Fruit fly (Drosophila melanogaster) whole organism, embryonic: ENCODE measurements around the gene CG5107.

ENCODE experiments used
- Bteb2 ChIP-seq: fragments of 200-800 bp; sonication (Bioruptor generic); optimal IDR thresholded peaks from 2 replicates; lab custom pipeline; 2016; ENCODE audit warnings: missing biosample characterization, missing genetic modification characterization
- CG10209 ChIP-seq: fragments of 200-800 bp; sonication (Bioruptor generic); optimal IDR thresholded peaks from 3 replicates; lab custom pipeline; 2017; ENCODE audit warnings: missing biosample characterization, mild to moderate bottlenecking, missing genetic modification characterization, missing genetic modification reagents
- CG1024 ChIP-seq: fragments of 200-800 bp; sonication (Bioruptor generic); IDR thresholded peaks from 2 replicates; pipeline ENCODE4 v1.3.6; 2022; ENCODE audit warnings: missing biosample characterization, missing genetic modification characterization
- CG10267 ChIP-seq: fragments of 200-800 bp; sonication (Bioruptor generic); optimal IDR thresholded peaks from 2 replicates; lab custom pipeline; 2018; ENCODE audit warnings: missing biosample characterization, mild to moderate bottlenecking, missing genetic modification characterization, moderate library complexity
- CG11695 ChIP-seq: fragments of 200-800 bp; sonication (Bioruptor generic); IDR thresholded peaks from 3 replicates; pipeline ENCODE4 v1.3.6; 2022; ENCODE audit warnings: missing biosample characterization, missing genetic modification characterization
- CG12391 ChIP-seq: fragments of 200-800 bp; sonication (Bioruptor generic); optimal IDR thresholded peaks from 3 replicates; lab custom pipeline; 2018; ENCODE audit warnings: missing biosample characterization, mild to moderate bottlenecking, missing genetic modification characterization, moderate library complexity
- CG13894 ChIP-seq: fragments of 200-800 bp; sonication (Bioruptor generic); optimal IDR thresholded peaks from 3 replicates; lab custom pipeline; 2018; ENCODE audit warnings: missing biosample characterization, mild to moderate bottlenecking, missing genetic modification characterization, moderate library complexity
- CG18011 ChIP-seq: fragments of 200-800 bp; sonication (Bioruptor generic); optimal IDR thresholded peaks from 2 replicates; lab custom pipeline; 2017; ENCODE audit warnings: missing biosample characterization, missing genetic modification characterization, mild to moderate bottlenecking, moderate library complexity, missing genotype
- CG18262 ChIP-seq: fragments of 200-800 bp; optimal IDR thresholded peaks from 3 replicates; lab custom pipeline; 2019; ENCODE audit warnings: missing biosample characterization, mild to moderate bottlenecking, missing genetic modification characterization, moderate library complexity
- CG2712 ChIP-seq: fragments of 200-800 bp; optimal IDR thresholded peaks from 3 replicates; lab custom pipeline; 2019; ENCODE audit warnings: missing biosample characterization, mild to moderate bottlenecking, missing genetic modification characterization, moderate library complexity
- CG30431 ChIP-seq: fragments of 200-800 bp; sonication (Bioruptor generic); optimal IDR thresholded peaks from 2 replicates; lab custom pipeline; 2017; ENCODE audit warnings: missing biosample characterization, missing genetic modification characterization
- CG32532 ChIP-seq: fragments of 200-800 bp; sonication (Bioruptor generic); IDR thresholded peaks from 2 replicates; pipeline ENCODE4 v1.3.6; 2022; ENCODE audit warnings: missing biosample characterization, missing genetic modification characterization
- CG34376 ChIP-seq: fragments of 200-800 bp; sonication (Bioruptor generic); optimal IDR thresholded peaks from 2 replicates; lab custom pipeline; 2018; ENCODE audit warnings: missing biosample characterization, mild to moderate bottlenecking, missing genetic modification characterization
- CG4360 ChIP-seq: fragments of 200-800 bp; sonication (Bioruptor generic); IDR thresholded peaks from 2 replicates; pipeline ENCODE4 v1.3.6; 2022; ENCODE audit warnings: missing biosample characterization, missing genetic modification characterization
- CG4730 ChIP-seq: fragments of 200-800 bp; sonication (Bioruptor generic); IDR thresholded peaks from 2 replicates; pipeline ENCODE4 v1.3.6; 2022; ENCODE audit warnings: missing biosample characterization, missing genetic modification characterization
- CG6791 ChIP-seq: fragments of 200-800 bp; sonication (Bioruptor generic); IDR thresholded peaks from 3 replicates; pipeline ENCODE4 v1.3.6; 2022; ENCODE audit warnings: missing biosample characterization, missing genetic modification characterization; ENCODE audit not compliant: partially characterized antibody
- CG7556 ChIP-seq: fragments of 200-800 bp; sonication (Bioruptor generic); optimal IDR thresholded peaks from 2 replicates; lab custom pipeline; 2017; ENCODE audit warnings: missing biosample characterization, mild to moderate bottlenecking, missing genetic modification characterization
- CG7839 ChIP-seq: fragments of 200-800 bp; sonication (Bioruptor generic); optimal IDR thresholded peaks from 3 replicates; lab custom pipeline; 2018; ENCODE audit warnings: missing biosample characterization, mild to moderate bottlenecking, missing genetic modification characterization, moderate library complexity
- Dbx ChIP-seq: fragments of 200-800 bp; sonication (Bioruptor generic); IDR thresholded peaks from 3 replicates; pipeline ENCODE4 v1.3.6; 2022; ENCODE audit warnings: missing biosample characterization, missing genetic modification characterization
- Deaf1 ChIP-seq: fragments of 200-800 bp; optimal IDR thresholded peaks from 3 replicates; lab custom pipeline; 2019; ENCODE audit warnings: missing biosample characterization, mild to moderate bottlenecking, missing genetic modification characterization, moderate library complexity
- Dref ChIP-seq: fragments of 200-800 bp; sonication (Bioruptor generic); IDR thresholded peaks from 2 replicates; pipeline ENCODE4 v1.3.6; 2022; ENCODE audit warnings: missing biosample characterization, missing genetic modification characterization
- HHEX ChIP-seq: fragments of 200-800 bp; sonication (Bioruptor generic); optimal IDR thresholded peaks from 3 replicates; lab custom pipeline; 2017; ENCODE audit warnings: missing biosample characterization, mild to moderate bottlenecking, missing genetic modification characterization, missing genetic modification reagents
- Hr51 ChIP-seq, 2 experiments: fragments of 200-800 bp; sonication (Bioruptor generic); optimal IDR thresholded peaks; 2 replicates in 1 of 2; 3 replicates in 1 of 2; lab custom pipeline; 2016 to 2018; ENCODE audit warnings: missing biosample characterization in 2 of 2, missing genetic modification characterization in 2 of 2, mild to moderate bottlenecking in 1 of 2, moderate library complexity in 1 of 2
- NfI ChIP-seq: fragments of 200-800 bp; sonication (Bioruptor generic); optimal IDR thresholded peaks from 3 replicates; lab custom pipeline; 2018; ENCODE audit warnings: missing biosample characterization, mild to moderate bottlenecking, missing genetic modification characterization, moderate library complexity
- Side ChIP-seq: fragments of 200-800 bp; sonication (Bioruptor generic); optimal IDR thresholded peaks from 2 replicates; lab custom pipeline; 2016; ENCODE audit warnings: missing biosample characterization, missing genetic modification characterization
- abd-A ChIP-seq: fragments of 200-800 bp; sonication (Bioruptor generic); optimal IDR thresholded peaks from 3 replicates; lab custom pipeline; 2019; ENCODE audit warnings: missing biosample characterization, mild to moderate bottlenecking, missing genetic modification characterization, moderate library complexity
- cg ChIP-seq: fragments of 200-800 bp; sonication (Bioruptor generic); optimal IDR thresholded peaks from 3 replicates; lab custom pipeline; 2019; ENCODE audit warnings: missing biosample characterization, mild to moderate bottlenecking, missing genetic modification characterization, moderate library complexity
- chn ChIP-seq: fragments of 200-800 bp; sonication (Bioruptor generic); optimal IDR thresholded peaks from 2 replicates; lab custom pipeline; 2016; ENCODE audit warnings: missing biosample characterization, missing genetic modification characterization
- croc ChIP-seq: fragments of 200-800 bp; sonication (Bioruptor generic); conservative IDR thresholded peaks from 3 replicates; pipeline ENCODE4 v1.3.6; 2022; ENCODE audit warnings: missing biosample characterization, missing genetic modification characterization
- danr ChIP-seq: fragments of 200-800 bp; sonication (Bioruptor generic); IDR thresholded peaks from 2 replicates; pipeline ENCODE4 v1.3.6; 2022; ENCODE audit warnings: missing biosample characterization, missing genetic modification characterization
- fd96Cb ChIP-seq: fragments of 200-800 bp; sonication (Bioruptor generic); optimal IDR thresholded peaks from 2 replicates; lab custom pipeline; 2018; ENCODE audit warnings: missing biosample characterization, mild to moderate bottlenecking, missing genetic modification characterization, moderate library complexity
- her ChIP-seq: fragments of 200-800 bp; sonication (Bioruptor generic); optimal IDR thresholded peaks from 2 replicates; lab custom pipeline; 2016; ENCODE audit warnings: missing biosample characterization, missing genetic modification characterization
- ind ChIP-seq: fragments of 200-800 bp; sonication (Bioruptor generic); optimal IDR thresholded peaks from 3 replicates; lab custom pipeline; 2016; ENCODE audit warnings: missing biosample characterization, missing genetic modification characterization
- kni ChIP-seq: fragments of 200-800 bp; sonication (Bioruptor generic); optimal IDR thresholded peaks from 3 replicates; lab custom pipeline; 2017; ENCODE audit warnings: mild to moderate bottlenecking, missing biosample characterization, missing genetic modification reagents, missing genetic modification characterization
- lmd ChIP-seq: fragments of 200-800 bp; sonication (Bioruptor generic); IDR thresholded peaks from 2 replicates; pipeline ENCODE4 v1.3.6; 2022; ENCODE audit warnings: missing biosample characterization, missing genetic modification characterization
- mirr ChIP-seq: fragments of 200-800 bp; sonication (Bioruptor generic); optimal IDR thresholded peaks from 3 replicates; lab custom pipeline; 2018; ENCODE audit warnings: missing biosample characterization, mild to moderate bottlenecking, missing genetic modification characterization
- nerfin-2 ChIP-seq: fragments of 200-800 bp; sonication (Bioruptor generic); IDR thresholded peaks from 2 replicates; pipeline ENCODE4 v1.3.6; 2022; ENCODE audit warnings: missing biosample characterization, missing genetic modification characterization; ENCODE audit not compliant: partially characterized antibody
- peb ChIP-seq: fragments of 200-800 bp; sonication (Bioruptor generic); IDR thresholded peaks from 2 replicates; pipeline ENCODE4 v1.3.6; 2022; ENCODE audit warnings: missing biosample characterization, missing genetic modification characterization
- psq ChIP-seq: fragments of 200-800 bp; sonication (Bioruptor generic); optimal IDR thresholded peaks from 2 replicates; lab custom pipeline; 2017; ENCODE audit warnings: missing biosample characterization, missing genetic modification characterization
- row ChIP-seq: fragments of 200-800 bp; sonication (Bioruptor generic); IDR thresholded peaks from 3 replicates; pipeline ENCODE4 v1.3.6; 2022; ENCODE audit warnings: missing biosample characterization, missing genetic modification characterization
- sc ChIP-seq, 3 experiments: fragments of >200 bp in 2 of 3; fragments of 200-800 bp in 1 of 3; sonication (Bioruptor generic) in 1 of 3; optimal IDR thresholded peaks; 2 replicates in 2 of 3; 3 replicates in 1 of 3; lab custom pipeline; 2017; ENCODE audit warnings: mild to moderate bottlenecking in 1 of 3, missing biosample characterization in 1 of 3, missing genetic modification characterization in 1 of 3, missing genetic modification reagents in 1 of 3
- sd ChIP-seq: fragments of 200-800 bp; sonication (Bioruptor generic); optimal IDR thresholded peaks from 3 replicates; lab custom pipeline; 2018; ENCODE audit warnings: missing biosample characterization, mild to moderate bottlenecking, missing genetic modification characterization, moderate library complexity
- slbo ChIP-seq: fragments of 200-800 bp; sonication (Bioruptor generic); IDR thresholded peaks from 2 replicates; pipeline ENCODE4 v1.3.6; 2022; ENCODE audit warnings: missing biosample characterization, missing genetic modification characterization
- slp2 ChIP-seq: fragments of 200-800 bp; sonication (Bioruptor generic); optimal IDR thresholded peaks from 2 replicates; lab custom pipeline; 2016; ENCODE audit warnings: missing biosample characterization, missing genetic modification characterization
- sqz ChIP-seq: fragments of 200-800 bp; sonication (Bioruptor generic); optimal IDR thresholded peaks from 3 replicates; lab custom pipeline; 2018; ENCODE audit warnings: missing biosample characterization, mild to moderate bottlenecking, missing genetic modification characterization
- sug ChIP-seq: fragments of 200-800 bp; optimal IDR thresholded peaks from 2 replicates; lab custom pipeline; 2019; ENCODE audit warnings: missing biosample characterization, mild to moderate bottlenecking, missing genetic modification characterization, moderate library complexity
- tin ChIP-seq: fragments of 200-800 bp; sonication (Bioruptor generic); optimal IDR thresholded peaks from 3 replicates; lab custom pipeline; 2016; ENCODE audit warnings: missing biosample characterization, missing genetic modification characterization
- twi ChIP-seq: fragments of 200-800 bp; optimal IDR thresholded peaks from 2 replicates; lab custom pipeline; 2019; ENCODE audit warnings: missing biosample characterization, mild to moderate bottlenecking, missing genetic modification characterization, moderate library complexity
- usp ChIP-seq: fragments of >200 bp; optimal IDR thresholded peaks from 2 replicates; lab custom pipeline; 2017; ENCODE audit warnings: missing biosample characterization, missing genetic modification characterization
- vvl ChIP-seq: fragments of 200-800 bp; sonication (Bioruptor generic); IDR thresholded peaks from 2 replicates; pipeline ENCODE4 v1.3.6; 2022; ENCODE audit warnings: missing biosample characterization, missing genetic modification characterization

The CG5107 gene

DNA sequence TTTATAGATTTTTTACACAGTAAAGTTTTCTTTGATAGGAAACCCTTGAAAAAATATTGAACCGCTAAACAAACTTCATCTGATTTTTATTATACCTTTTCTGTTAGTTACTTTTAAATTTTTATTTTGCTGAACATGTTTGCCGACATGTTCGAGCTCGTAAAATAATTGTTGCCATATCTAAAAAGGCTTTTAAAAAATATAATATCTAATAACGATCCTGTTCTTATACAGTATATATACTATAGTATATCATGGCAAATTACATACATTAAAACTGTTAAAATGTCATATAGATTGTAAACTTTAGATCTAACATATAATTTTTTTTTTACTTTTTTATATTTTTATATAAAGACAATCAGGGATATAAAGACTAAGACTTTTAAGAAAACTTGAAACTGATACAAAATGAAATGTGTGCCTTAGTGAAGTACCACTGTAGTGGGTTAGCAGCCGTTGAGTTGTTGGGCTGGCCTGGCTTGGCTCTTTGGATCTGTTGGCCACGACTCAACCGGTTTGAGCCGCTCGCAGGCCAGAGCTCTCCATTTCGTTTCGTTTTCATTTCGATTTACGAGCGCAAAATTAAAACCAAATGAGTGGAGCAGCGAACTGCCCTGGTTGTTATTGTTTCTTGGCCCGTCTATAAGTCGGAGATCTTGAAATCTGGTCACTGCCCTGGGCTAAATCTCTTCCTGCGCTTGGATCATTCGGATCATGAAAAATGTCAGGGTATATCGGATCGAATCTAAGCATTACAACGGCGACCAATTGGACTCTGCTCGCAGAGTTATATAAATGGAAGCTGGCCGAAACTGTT is 27.6 kb downstream of the CG5107 start (continued):
- TF ChIP-seq slbo (peak; percentile 54; the same call in 1 of the 2 replicates), CG4360 (GFP tag; lab: Robert Waterston, UW) (no peak), CG18011 (no peak), psq (no peak), kni (GFP tag; lab: Kevin White, UChicago) (no peak), Side (no peak), sug (tag; lab: Kevin White, UChicago) (no peak), Dbx (no peak), CG10267 (tag; lab: Kevin White, UChicago) (peak; percentile 11), CG10209 (peak; percentile 23), CG18262 (tag; lab: Kevin White, UChicago) (peak; percentile 57), fd96Cb (tag; lab: Kevin White, UChicago) (no peak), vvl (GFP tag; lab: Robert Waterston, UW) (peak; percentile 26; the same call in 1 of the 2 replicates), CG1024 (no peak), CG7839 (peak; percentile 42), croc (GFP tag; lab: Robert Waterston, UW) (no peak), tin (GFP tag; lab: Kevin White, UChicago) (no peak), Dref (GFP tag; lab: Robert Waterston, UW) (no peak), CG12391 (tag; lab: Kevin White, UChicago) (peak; percentile 28), NfI (GFP tag; lab: Kevin White, UChicago) (no peak), CG30431 (GFP tag; lab: Kevin White, UChicago) (no peak), CG34376 (GFP tag; lab: Kevin White, UChicago) (no peak), lmd (GFP tag; lab: Robert Waterston, UW) (no peak), slp2 (GFP tag; lab: Kevin White, UChicago) (no peak), CG2712 (peak; percentile 42), CG32532 (GFP tag; lab: Robert Waterston, UW) (0 out of 2 replicates have a peak, but pooled peaks have one; percentile 35), sqz (GFP tag; lab: Kevin White, UChicago) (no peak)

- TF ChIP-seq ind (GFP tag; lab: Kevin White, UChicago) (no peak), mirr (GFP tag; lab: Kevin White, UChicago) (no peak), nerfin-2 (GFP tag; lab: Robert Waterston, UW) (no peak), sc (optimal IDR thresholded peaks at IDR 0.05; lab: Kevin White, UChicago) (no peak), sc (GFP tag; optimal IDR thresholded peaks at IDR 0.05; lab: Kevin White, UChicago) (no peak), abd-A (tag; lab: Kevin White, UChicago) (peak; percentile 93), CG6791 (GFP tag; lab: Robert Waterston, UW) (no peak), CG13894 (tag; lab: Kevin White, UChicago) (peak; percentile 3), chn (GFP tag; lab: Kevin White, UChicago) (no peak), danr (GFP tag; lab: Robert Waterston, UW) (no peak), CG11695 (GFP tag; lab: Robert Waterston, UW) (no peak), CG4730 (GFP tag; lab: Robert Waterston, UW) (no peak), row (GFP tag; lab: Robert Waterston, UW) (no peak), Hr51 (GFP tag; optimal IDR thresholded peaks at IDR 0.05; lab: Kevin White, UChicago) (peak in 1 of 2 experiments; percentile 23), Bteb2 (GFP tag; lab: Kevin White, UChicago) (no peak), peb (GFP tag; lab: Robert Waterston, UW) (no peak), sd (tag; lab: Kevin White, UChicago) (peak; percentile 26), cg (GFP tag; lab: Kevin White, UChicago) (peak; percentile 51), her (GFP tag; lab: Kevin White, UChicago) (no peak), twi (tag; lab: Kevin White, UChicago) (peak; percentile 68), usp (no peak), CG7556 (no peak), HHEX (GFP tag; lab: Kevin White, UChicago) (no peak), Deaf1 (peak; percentile 23)
Observed at dm6 chr3R:25539132-25539531, 34.1 kb downstream of the CG5107 start.
